Fruit fly (Drosophila melanogaster): Measurements from ENCODE around the gene Sarm.

- TF ChIP-seq pan (optimal IDR thresholded peaks at IDR 0.05): no peak
- no peak for TF ChIP-seq CG8478 (optimal IDR thresholded peaks at IDR 0.05)
- no peak for TF ChIP-seq EcR (GFP tag; optimal IDR thresholded peaks at IDR 0.05)
- no peak for TF ChIP-seq psq (optimal IDR thresholded peaks at IDR 0.05)
- TF ChIP-seq usp (GFP tag; optimal IDR thresholded peaks at IDR 0.05): no peak
Measured at dm6 chr3L:8151727-8152199, 88.1 kb downstream of the Sarm start, which contains the start of gene CG13676.

Measured in whole organism.